Fruit fly (Drosophila melanogaster) whole organism, pupa: ENCODE data around the gene Abcd1.

ENCODE experiments used
- Pif1B ChIP-seq: fragments of 200-800 bp; sonication (Bioruptor generic); optimal IDR thresholded peaks from 3 replicates; lab custom pipeline; 2016; ENCODE audit warnings: missing biosample characterization, missing genetic modification characterization
- rn ChIP-seq: fragments of 200-800 bp; sonication (Bioruptor generic); IDR thresholded peaks from 2 replicates; pipeline ENCODE4 v1.3.6; 2022; ENCODE audit warnings: missing biosample characterization, missing genetic modification characterization

DNA sequence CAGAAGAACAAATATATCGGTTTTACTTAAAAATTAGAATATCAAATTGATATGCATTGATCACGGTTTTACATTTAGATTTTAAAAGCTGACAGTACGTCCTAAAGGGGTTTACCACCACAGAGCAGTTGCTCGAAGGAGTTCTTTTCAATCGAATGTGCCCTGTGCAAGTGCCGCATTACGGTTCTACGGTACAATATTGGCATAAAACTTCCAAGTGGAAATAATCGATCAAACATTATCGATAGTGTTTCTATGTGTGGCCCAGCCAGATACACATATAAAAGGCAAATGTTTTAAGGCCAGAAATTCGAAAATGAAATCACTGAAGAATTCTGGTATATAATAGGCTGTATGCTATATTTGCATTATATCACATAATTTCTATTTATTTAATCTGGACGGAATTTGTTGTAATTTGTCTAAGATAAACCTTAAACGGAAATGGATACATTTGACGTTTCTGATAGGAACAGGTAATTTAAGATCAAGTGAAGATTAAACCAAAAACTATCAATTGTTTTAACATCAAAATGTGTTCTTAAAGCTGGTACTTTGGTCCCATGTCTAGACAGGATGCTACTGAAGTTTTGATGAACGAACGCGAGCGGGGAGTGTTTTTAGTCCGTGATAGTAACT is 16.5 kb upstream of the Abcd1 start, which contains the start of gene Crk:
- no peak for TF ChIP-seq Pif1B (GFP tag; lab: Kevin White, UChicago)
- TF ChIP-seq rn, result no peak
